Worm (Caenorhabditis elegans) whole organism, L1 larva: ENCODE results near the gene mev-1.

ENCODE experiments used
- ama-1 ChIP-seq: fragments of 150-350 bp; optimal IDR thresholded peaks from 2 replicates; lab custom pipeline; 2014
- blmp-1 ChIP-seq: fragments of 150-350 bp; optimal IDR thresholded peaks from 2 replicates; lab custom pipeline; 2014; ENCODE audit warnings: missing biosample characterization, missing genetic modification characterization
- ceh-63 ChIP-seq: fragments of 200-800 bp; sonication (Bioruptor generic); optimal IDR thresholded peaks from 2 replicates; lab custom pipeline; 2018; ENCODE audit warnings: mild to moderate bottlenecking, missing genetic modification characterization, missing compliant biosample characterization
- ceh-8 ChIP-seq: fragments of 200-800 bp; sonication (Bioruptor generic); optimal IDR thresholded peaks from 2 replicates; lab custom pipeline; 2018; ENCODE audit warnings: mild to moderate bottlenecking, missing genetic modification characterization, moderate library complexity, missing compliant biosample characterization
- ces-1 ChIP-seq: fragments of 150-350 bp; optimal IDR thresholded peaks from 2 replicates; lab custom pipeline; 2014; ENCODE audit warnings: missing biosample characterization, missing genetic modification reagents, missing genetic modification characterization
- dpl-1 ChIP-seq, 3 experiments: fragments of 150-350 bp in 2 of 3; sonication (generic microtip) in 1 of 3; optimal IDR thresholded peaks; 2 replicates each; lab custom pipeline; 2014 to 2017; ENCODE audit warnings: missing biosample characterization in 3 of 3, missing genetic modification characterization in 3 of 3, missing genetic modification reagents in 3 of 3
- efl-1 ChIP-seq, 4 experiments: fragments of 150-350 bp; optimal IDR thresholded peaks in 3 of 4; peaks in 1 of 4; 1 replicate in 1 of 4; 2 replicates in 3 of 4; lab custom pipeline; 2014; ENCODE audit warnings: missing biosample characterization in 2 of 4, missing genetic modification characterization in 2 of 4, missing genetic modification reagents in 2 of 4
- egl-27 ChIP-seq, 2 experiments: fragments of 150-350 bp in 1 of 2; sonication (generic microtip); optimal IDR thresholded peaks; 3 replicates each; lab custom pipeline; 2017 to 2018; ENCODE audit warnings: missing biosample characterization in 2 of 2, missing genetic modification characterization in 2 of 2, missing genetic modification reagents in 2 of 2
- elt-2 ChIP-seq: sonication (generic microtip); optimal IDR thresholded peaks from 2 replicates; lab custom pipeline; 2016; ENCODE audit warnings: missing genetic modification characterization, mild to moderate bottlenecking, inconsistent platforms, missing compliant biosample characterization, missing genetic modification reagents
- elt-3 ChIP-seq, 6 experiments: fragments of 150-350 bp in 1 of 6; sonication (generic microtip); optimal IDR thresholded peaks; 2 replicates each; lab custom pipeline; 2017 to 2018; ENCODE audit warnings: missing biosample characterization in 6 of 6, missing genetic modification characterization in 6 of 6, inconsistent platforms in 1 of 6
- fkh-8 ChIP-seq: sonication (generic microtip); optimal IDR thresholded peaks from 2 replicates; lab custom pipeline; 2016; ENCODE audit warnings: mild to moderate bottlenecking, missing genetic modification characterization, missing compliant biosample characterization
- hpl-2 ChIP-seq: fragments of 150-350 bp; optimal IDR thresholded peaks from 2 replicates; lab custom pipeline; 2014; ENCODE audit warnings: missing biosample characterization, missing genetic modification reagents, missing genetic modification characterization
- jun-1 ChIP-seq: fragments of 150-350 bp; optimal IDR thresholded peaks from 2 replicates; lab custom pipeline; 2014; ENCODE audit warnings: missing biosample characterization, missing genetic modification reagents, missing genetic modification characterization
- lin-13 ChIP-seq: fragments of 150-350 bp; optimal IDR thresholded peaks from 2 replicates; lab custom pipeline; 2014; ENCODE audit warnings: missing biosample characterization, missing genetic modification reagents, missing genetic modification characterization
- lin-14 ChIP-seq: fragments of 200-800 bp; sonication (Bioruptor generic); optimal IDR thresholded peaks from 2 replicates; lab custom pipeline; 2018; ENCODE audit warnings: mild to moderate bottlenecking, missing genetic modification characterization, moderate library complexity, missing compliant biosample characterization
- lin-35 ChIP-seq, 2 experiments: fragments of 150-350 bp; optimal IDR thresholded peaks; 2 replicates each; lab custom pipeline; 2014; ENCODE audit warnings: missing biosample characterization in 2 of 2, missing genetic modification characterization in 2 of 2, missing genetic modification reagents in 2 of 2
- lin-39 ChIP-seq: fragments of 150-350 bp; optimal IDR thresholded peaks from 2 replicates; lab custom pipeline; 2014; ENCODE audit warnings: missing biosample characterization, missing genetic modification reagents, missing genetic modification characterization
- mep-1 ChIP-seq: fragments of 150-350 bp; optimal IDR thresholded peaks from 2 replicates; lab custom pipeline; 2014; ENCODE audit warnings: missing biosample characterization, missing genetic modification characterization
- nhr-19 ChIP-seq: fragments of 200-800 bp; sonication (Bioruptor generic); conservative IDR thresholded peaks from 2 replicates; pipeline ENCODE4 v1.3.6; 2022; ENCODE audit warnings: missing genetic modification characterization, missing compliant biosample characterization
- nhr-47 ChIP-seq: sonication (generic microtip); optimal IDR thresholded peaks from 2 replicates; lab custom pipeline; 2016; ENCODE audit warnings: mild to moderate bottlenecking, missing genetic modification characterization, moderate library complexity, missing compliant biosample characterization
- nhr-76 ChIP-seq: sonication (generic microtip); optimal IDR thresholded peaks from 2 replicates; lab custom pipeline; 2017; ENCODE audit warnings: missing biosample characterization, missing genetic modification characterization
- nhr-84 ChIP-seq: sonication (generic microtip); optimal IDR thresholded peaks from 2 replicates; lab custom pipeline; 2017; ENCODE audit warnings: missing biosample characterization, missing genetic modification characterization
- nhr-85 ChIP-seq: sonication (generic microtip); peaks from one replicate; lab custom pipeline; 2016; ENCODE audit warnings: missing genetic modification characterization, inconsistent platforms, missing compliant biosample characterization
- pag-3 ChIP-seq: sonication (generic microtip); optimal IDR thresholded peaks from 2 replicates; lab custom pipeline; 2017; ENCODE audit warnings: missing genetic modification characterization, mild to moderate bottlenecking, missing compliant biosample characterization, antibody characterized with exemption, borderline replicate concordance; ENCODE audit not compliant: insufficient read depth
- rnt-1 ChIP-seq: sonication (generic microtip); optimal IDR thresholded peaks from 2 replicates; lab custom pipeline; 2016; ENCODE audit warnings: mild to moderate bottlenecking, missing genetic modification characterization, moderate library complexity, missing compliant biosample characterization
- skn-1 ChIP-seq: fragments of 150-350 bp; optimal IDR thresholded peaks from 2 replicates; lab custom pipeline; 2014; ENCODE audit warnings: missing biosample characterization, missing genetic modification characterization
- snpc-4 ChIP-seq: fragments of 150-350 bp; optimal IDR thresholded peaks from 2 replicates; lab custom pipeline; 2014; ENCODE audit warnings: missing biosample characterization, missing genetic modification characterization
- snu-23 ChIP-seq: sonication (generic microtip); optimal IDR thresholded peaks from 2 replicates; lab custom pipeline; 2016; ENCODE audit warnings: missing genetic modification characterization, missing compliant biosample characterization
- sox-4 ChIP-seq: sonication (generic microtip); optimal IDR thresholded peaks from 2 replicates; lab custom pipeline; 2016; ENCODE audit warnings: missing genetic modification characterization, missing compliant biosample characterization
- sptf-1 ChIP-seq: fragments of 150-350 bp; optimal IDR thresholded peaks from 2 replicates; lab custom pipeline; 2014; ENCODE audit warnings: missing biosample characterization, missing genetic modification characterization
- tlp-1 ChIP-seq: fragments of 150-350 bp; optimal IDR thresholded peaks from 2 replicates; lab custom pipeline; 2014; ENCODE audit warnings: missing biosample characterization, missing genetic modification characterization
- unc-86 ChIP-seq: sonication (generic microtip); optimal IDR thresholded peaks from 2 replicates; lab custom pipeline; 2016; ENCODE audit warnings: missing genetic modification characterization, missing compliant biosample characterization
- vab-15 ChIP-seq: sonication (generic microtip); optimal IDR thresholded peaks from 2 replicates; lab custom pipeline; 2017; ENCODE audit warnings: missing genotype, mild to moderate bottlenecking, missing genetic modification characterization, missing compliant biosample characterization
- zip-4 ChIP-seq: fragments of 200-800 bp; sonication (Bioruptor generic); optimal IDR thresholded peaks from 2 replicates; lab custom pipeline; 2018; ENCODE audit warnings: mild to moderate bottlenecking, missing genetic modification characterization, moderate library complexity, missing compliant biosample characterization

mev-1 gene

ce11 chrIII:10294837-10295236 is 39.2 kb upstream of the mev-1 start, which contains the start of gene vglu-2:
Gene vglu-2, plus strand, starts transcription at chrIII:10295137.
- TF ChIP-seq snu-23 (GFP tag; lab: Kevin White, UChicago) (no peak), blmp-1 (no peak), skn-1 (tag; lab: Kevin White, UChicago) (no peak), hpl-2 (GFP tag; lab: Kevin White, UChicago) (no peak), nhr-47 (tag; lab: Kevin White, UChicago) (no peak), ceh-8 (no peak), unc-86 (tag; lab: Kevin White, UChicago) (no peak), sptf-1 (tag; lab: Kevin White, UChicago) (no peak), rnt-1 (tag; lab: Kevin White, UChicago) (no peak)
- TF ChIP-seq, all 84 proteins: peak for 0

DNA sequence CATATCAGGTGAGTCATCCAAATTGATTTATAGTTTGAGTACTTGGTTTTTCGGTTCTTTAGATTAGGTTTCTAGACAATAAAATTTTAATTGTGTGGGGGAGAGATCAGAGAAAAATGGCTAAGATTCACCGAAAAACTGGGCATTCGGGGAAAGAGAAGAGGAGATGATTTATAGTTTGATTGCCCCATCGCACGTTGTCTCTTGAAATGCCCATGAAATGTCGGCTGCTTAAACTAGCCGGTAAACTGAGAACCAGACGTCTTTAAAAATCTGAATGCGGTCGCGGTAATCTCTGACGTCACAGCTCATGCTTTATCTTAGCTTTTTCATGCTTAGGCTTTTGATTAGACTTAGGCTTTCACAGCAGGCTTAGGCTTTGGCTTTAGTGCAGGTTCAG is 37.2 kb upstream of the mev-1 start:
- TF ChIP-seq ceh-63, result no peak
- peak; percentile 67 for TF ChIP-seq nhr-85
- peak in 1 of 6 experiments; percentile 5 for TF ChIP-seq elt-3 (tag; optimal IDR thresholded peaks at IDR 0.05; lab: Kevin White, UChicago)

DNA sequence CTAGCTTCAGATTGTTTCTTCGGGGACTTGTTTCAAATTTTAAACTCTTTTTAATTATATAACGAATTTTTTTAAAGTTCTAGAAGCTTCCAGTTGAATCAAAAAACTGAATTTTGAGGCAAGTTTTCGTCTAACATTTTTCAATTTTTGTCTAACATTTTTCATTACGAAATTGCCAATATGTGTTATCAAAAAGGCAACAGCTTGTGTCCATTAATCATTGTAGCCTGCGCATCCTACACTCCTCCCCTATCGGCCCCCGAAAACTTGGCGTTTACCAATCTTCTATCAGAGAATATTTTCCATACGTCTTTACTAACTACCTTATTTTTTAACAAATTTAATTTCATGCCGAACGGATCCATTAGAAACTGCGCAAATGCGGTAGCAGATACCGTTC is 34.0 kb upstream of the mev-1 start, which contains the start of gene vglu-3:
Gene vglu-3 (plus strand): TSS at position 301 of the 400 bp plus-strand sequence.
- TF ChIP-seq skn-1 (tag; lab: Kevin White, UChicago), result no peak
- TF ChIP-seq, all 84 proteins: peak for 0

DNA sequence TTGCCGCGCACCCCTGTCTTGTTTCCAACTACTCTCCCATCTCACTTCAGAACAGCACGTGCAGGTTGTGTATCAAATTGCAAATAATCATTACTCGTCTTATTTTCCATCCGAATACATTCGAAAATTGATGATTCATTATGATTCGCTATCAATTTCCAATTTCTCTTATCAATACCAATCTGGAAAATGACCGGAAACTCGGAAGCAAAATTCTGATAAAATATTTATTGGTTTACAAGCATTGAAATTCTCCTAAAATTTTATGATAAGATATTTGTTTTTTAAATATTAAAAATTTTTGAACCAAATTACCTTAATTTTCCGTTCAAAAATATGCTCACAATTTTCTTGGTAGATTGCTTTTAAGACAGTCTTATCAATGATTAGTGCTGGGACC is 28.8 kb upstream of the mev-1 start:
- TF ChIP-seq efl-1 (optimal IDR thresholded peaks at IDR 0.05; lab: Kevin White, UChicago), result no peak
- peak in 1 of 2 experiments; percentile 18 for TF ChIP-seq efl-1 (GFP tag; optimal IDR thresholded peaks at IDR 0.05 in 1 of 2; lab: Kevin White, UChicago)
- TF ChIP-seq elt-2 (tag; lab: Kevin White, UChicago), result peak; percentile 76
- no peak for TF ChIP-seq elt-3 (tag; optimal IDR thresholded peaks at IDR 0.05; lab: Kevin White, UChicago)

- TF ChIP-seq lin-39 (peak; percentile 15), nhr-85 (peak; percentile 60), nhr-84 (no peak)
Observed at ce11 chrIII:10306049-10306448, 28.0 kb upstream of the mev-1 start, which contains the start of gene T07A5.1. Gene T07A5.1, minus strand, starts transcription at chrIII:10306197.

DNA sequence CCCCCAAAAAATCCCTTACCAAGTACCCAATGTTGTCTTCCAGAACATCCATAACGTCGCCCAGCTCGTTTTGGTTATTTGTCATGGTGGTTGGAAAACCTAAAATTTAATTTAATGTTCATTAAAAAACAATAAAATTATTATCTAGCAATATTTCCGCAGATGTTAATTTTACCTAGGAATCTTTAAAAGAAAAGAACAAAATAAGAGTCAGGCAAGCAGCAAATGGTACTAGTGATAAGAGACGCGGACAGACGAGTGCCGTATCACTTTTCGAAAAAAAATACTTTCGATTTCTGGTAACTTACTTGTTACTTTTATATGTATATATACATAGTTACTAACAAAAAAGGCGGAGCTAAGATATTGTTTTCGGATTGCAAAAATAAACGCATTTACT is 23.1 kb upstream of the mev-1 start, which contains the start of gene T07A5.7:
Gene T07A5.7 (minus strand): TSS at position 101 of the 400 bp plus-strand sequence.
- TF ChIP-seq sptf-1 (tag; lab: Kevin White, UChicago), result no peak
- no peak for TF ChIP-seq efl-1 (optimal IDR thresholded peaks at IDR 0.05; lab: Kevin White, UChicago)
- TF ChIP-seq efl-1 (GFP tag; optimal IDR thresholded peaks at IDR 0.05 in 1 of 2; lab: Kevin White, UChicago), result peak in 1 of 2 experiments; percentile 59
- TF ChIP-seq, all 84 proteins: peak for 1

DNA sequence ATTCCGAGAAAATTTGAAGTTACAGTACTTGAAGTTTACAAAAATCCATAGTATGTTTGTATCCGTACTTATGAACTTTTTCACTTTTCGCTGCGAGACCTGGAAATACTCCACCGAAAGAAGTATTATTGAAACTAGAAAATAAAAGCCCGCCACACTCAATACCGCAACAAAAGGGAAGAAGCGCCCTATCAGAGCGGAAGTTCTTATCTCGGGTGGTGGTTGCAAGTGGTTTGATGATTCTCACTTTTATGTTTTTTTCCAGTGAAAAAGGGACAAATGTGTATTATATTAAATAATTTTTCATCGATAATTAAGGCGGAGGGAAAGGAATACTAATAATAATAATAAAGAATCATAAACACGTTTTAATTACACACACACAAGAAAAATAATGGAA is 19.8 kb upstream of the mev-1 start:
- no peak for TF ChIP-seq ces-1 (GFP tag; lab: Kevin White, UChicago)
- TF ChIP-seq elt-2 (tag; lab: Kevin White, UChicago), result peak; percentile 10
- TF ChIP-seq tlp-1, result no peak
- no peak for TF ChIP-seq vab-15
- no peak for TF ChIP-seq efl-1 (optimal IDR thresholded peaks at IDR 0.05; lab: Kevin White, UChicago)
- TF ChIP-seq efl-1 (GFP tag; optimal IDR thresholded peaks at IDR 0.05 in 1 of 2; lab: Kevin White, UChicago), result peak in 1 of 2 experiments; percentile 1
- TF ChIP-seq nhr-19 (GFP tag; lab: Robert Waterston, UW), result no peak

DNA sequence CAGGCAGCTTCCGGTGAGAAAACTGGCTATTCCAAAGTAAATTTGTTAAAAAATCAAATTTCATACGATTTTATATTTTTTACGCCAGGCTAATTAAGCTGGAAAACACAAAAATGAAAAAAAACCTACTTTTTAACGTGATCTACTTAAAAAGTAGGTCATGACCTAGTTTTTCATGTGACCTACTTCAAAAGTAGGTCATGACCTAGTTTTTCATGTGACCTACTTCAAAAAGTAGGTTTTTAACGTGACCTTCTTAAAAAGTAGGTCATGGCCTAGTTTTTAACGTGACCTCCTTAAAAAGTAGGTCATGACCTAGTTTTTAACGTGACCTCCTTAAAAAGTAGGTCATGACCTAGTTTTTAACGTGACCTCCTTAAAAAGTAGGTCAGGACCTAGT is 17.4 kb upstream of the mev-1 start:
- TF ChIP-seq nhr-85, result peak; percentile 93
- TF ChIP-seq, all 84 proteins: peak for 1; not testable (repeated sequence) for 83

DNA sequence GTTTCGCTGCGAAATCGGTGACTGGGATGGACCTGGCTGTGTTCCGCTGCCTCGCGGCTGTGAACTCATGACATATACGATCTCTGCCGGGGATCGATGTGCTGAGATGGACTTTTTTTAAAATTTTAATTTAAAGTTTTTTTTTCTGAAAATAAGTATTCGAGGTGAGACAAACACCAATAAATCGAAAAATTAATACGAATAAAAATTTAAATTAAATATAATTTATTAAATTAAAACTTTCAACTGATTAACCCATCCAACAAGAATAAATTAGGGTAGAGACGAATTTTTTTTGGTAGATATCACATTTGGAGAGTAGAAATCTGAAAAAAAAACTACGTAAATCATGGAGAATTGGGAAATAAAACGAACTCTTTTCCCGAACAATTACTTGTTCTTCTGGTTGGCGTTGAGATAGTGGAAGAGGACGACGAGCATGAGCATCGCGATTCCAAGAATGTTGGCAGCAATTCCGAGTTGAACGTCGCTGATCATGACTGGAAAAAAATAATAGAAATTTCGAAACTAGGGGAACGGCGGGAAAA is 15.9 kb upstream of the mev-1 start, which contains the start of the genes unc-50 and ostf-4:
Gene unc-50 (minus strand): TSS at position 101 of the 548 bp plus-strand sequence.
Gene ostf-4 (minus strand): TSS at position 498 of the 548 bp plus-strand sequence.
- TF ChIP-seq lin-35 (GFP tag; optimal IDR thresholded peaks at IDR 0.05; lab: Kevin White, UChicago) (no peak), lin-13 (GFP tag; lab: Kevin White, UChicago) (no peak), snpc-4 (tag; lab: Kevin White, UChicago) (no peak), ama-1 (lab: Kevin White, UChicago) (no peak), elt-3 (tag; optimal IDR thresholded peaks at IDR 0.05; lab: Kevin White, UChicago) (no peak), lin-14 (GFP tag; lab: Kevin White, UChicago) (no peak), pag-3 (no peak), jun-1 (no peak), fkh-8 (tag; lab: Kevin White, UChicago) (no peak), dpl-1 (GFP tag; optimal IDR thresholded peaks at IDR 0.05; lab: Kevin White, UChicago) (no peak), sox-4 (tag; lab: Kevin White, UChicago) (no peak), mep-1 (tag; lab: Kevin White, UChicago) (no peak), zip-4 (GFP tag; lab: Kevin White, UChicago) (no peak), nhr-76 (tag; lab: Kevin White, UChicago) (no peak), egl-27 (tag; optimal IDR thresholded peaks at IDR 0.05; lab: Kevin White, UChicago) (no peak)
